Worm (Caenorhabditis elegans) whole organism, L4/young adult: ENCODE measurements around the gene srh-21.

Experiments
- W03F9.2 ChIP-seq: fragments of 150-350 bp; optimal IDR thresholded peaks from 2 replicates; lab custom pipeline; 2014; ENCODE audit warnings: missing biosample characterization, missing genetic modification characterization
- dao-5 ChIP-seq: sonication (generic microtip); optimal IDR thresholded peaks from 2 replicates; lab custom pipeline; 2016; ENCODE audit warnings: missing genotype, missing genetic modification characterization, moderate library complexity, missing compliant biosample characterization
- him-1 ChIP-seq: sonication (generic microtip); optimal IDR thresholded peaks from 2 replicates; lab custom pipeline; 2016; ENCODE audit warnings: missing genotype, missing genetic modification reagents, missing genetic modification characterization, missing compliant biosample characterization

DNA sequence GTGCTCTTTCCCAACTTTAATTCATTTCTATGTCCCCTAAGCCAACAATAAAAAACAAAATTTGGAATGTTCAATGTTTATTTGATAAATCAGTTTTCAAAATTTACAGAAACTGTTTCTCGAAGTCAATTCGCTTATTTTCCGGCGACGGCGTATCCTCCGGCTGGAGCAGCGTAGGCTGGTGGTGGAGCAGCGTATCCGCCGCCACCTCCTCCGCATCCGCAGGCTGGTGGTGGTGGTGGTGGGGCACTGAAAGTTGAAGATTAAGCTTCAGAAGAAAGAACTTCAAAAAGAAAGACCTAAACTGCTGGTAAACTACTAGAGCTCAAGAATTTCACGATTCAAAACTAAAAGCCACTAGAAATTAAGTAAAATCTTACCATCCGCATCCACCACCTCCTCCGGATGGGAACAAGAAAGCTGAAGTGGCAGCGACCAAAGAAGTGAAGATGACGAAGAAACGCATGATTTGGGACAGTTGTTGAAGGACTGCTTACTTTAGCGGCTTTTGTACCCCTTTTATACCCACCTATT, 8.3 kb upstream of the srh-21 start, which contains the start of gene C02E7.7:
- TF ChIP-seq him-1 (tag; lab: Kevin White, UChicago) (no peak), W03F9.2 (tag; lab: Kevin White, UChicago) (no peak), dao-5 (tag; lab: Kevin White, UChicago) (no peak)
